Fruit fly (Drosophila melanogaster) whole organism, prepupa: ENCODE results near the gene IntS11.

Experiments
- Blimp-1 ChIP-seq: fragments of 200-800 bp; sonication (Bioruptor generic); optimal IDR thresholded peaks from 3 replicates; lab custom pipeline; 2017; ENCODE audit warnings: missing biosample characterization, missing genetic modification characterization, mild to moderate bottlenecking, moderate library complexity, missing genetic modification reagents
- CG10669 ChIP-seq: fragments of 200-800 bp; sonication (Bioruptor generic); optimal IDR thresholded peaks from 3 replicates; lab custom pipeline; 2018; ENCODE audit warnings: missing biosample characterization, mild to moderate bottlenecking, missing genetic modification characterization, moderate library complexity
- CG11294 ChIP-seq: fragments of 200-800 bp; sonication (Bioruptor generic); IDR thresholded peaks from 2 replicates; pipeline ENCODE4 v1.3.6; 2022; ENCODE audit warnings: missing biosample characterization, missing genetic modification characterization
- CG11762 ChIP-seq: fragments of 200-800 bp; sonication (Bioruptor generic); optimal IDR thresholded peaks from 3 replicates; lab custom pipeline; 2016; ENCODE audit warnings: missing biosample characterization, missing genetic modification characterization; ENCODE audit not compliant: insufficient read depth
- CG15336 ChIP-seq: fragments of 200-800 bp; sonication (Bioruptor generic); IDR thresholded peaks from 2 replicates; pipeline ENCODE4 v1.3.6; 2022; ENCODE audit warnings: missing biosample characterization, missing genetic modification characterization
- CG1621 ChIP-seq: fragments of 200-800 bp; sonication (Bioruptor generic); optimal IDR thresholded peaks from 3 replicates; lab custom pipeline; 2018; ENCODE audit warnings: missing biosample characterization, mild to moderate bottlenecking, missing genetic modification characterization
- CG16779 ChIP-seq: fragments of 200-800 bp; sonication (Bioruptor generic); optimal IDR thresholded peaks from 3 replicates; lab custom pipeline; 2017; ENCODE audit warnings: missing biosample characterization, mild to moderate bottlenecking, missing genetic modification characterization
- CG3032 ChIP-seq: fragments of 200-800 bp; optimal IDR thresholded peaks from 2 replicates; lab custom pipeline; 2019; ENCODE audit warnings: missing biosample characterization, mild to moderate bottlenecking, missing genetic modification characterization, moderate library complexity
- CG3919 ChIP-seq: fragments of 200-800 bp; sonication (Bioruptor generic); optimal IDR thresholded peaks from 3 replicates; lab custom pipeline; 2016; ENCODE audit warnings: missing biosample characterization, missing genetic modification characterization
- CG4318 ChIP-seq: fragments of 200-800 bp; sonication (Bioruptor generic); optimal IDR thresholded peaks from 3 replicates; lab custom pipeline; 2017; ENCODE audit warnings: missing biosample characterization, mild to moderate bottlenecking, missing genetic modification characterization
- CG6163 ChIP-seq: fragments of 200-800 bp; sonication (Bioruptor generic); IDR thresholded peaks from 3 replicates; pipeline ENCODE4 v1.3.6; 2022; ENCODE audit warnings: missing biosample characterization, missing genetic modification characterization
- CG6276 ChIP-seq: fragments of 200-800 bp; sonication (Bioruptor generic); optimal IDR thresholded peaks from 2 replicates; lab custom pipeline; 2017; ENCODE audit warnings: missing biosample characterization, mild to moderate bottlenecking, missing genetic modification characterization
- CG6792 ChIP-seq: fragments of 200-800 bp; sonication (Bioruptor generic); optimal IDR thresholded peaks from 3 replicates; lab custom pipeline; 2016; ENCODE audit warnings: missing biosample characterization, missing genetic modification characterization
- CG7368 ChIP-seq: fragments of 200-800 bp; sonication (Bioruptor generic); optimal IDR thresholded peaks from 3 replicates; lab custom pipeline; 2016; ENCODE audit warnings: missing biosample characterization, missing genetic modification characterization
- CG8119 ChIP-seq: fragments of 200-800 bp; sonication (Bioruptor generic); IDR thresholded peaks from 3 replicates; pipeline ENCODE4 v1.3.6; 2022; ENCODE audit warnings: missing biosample characterization, missing genetic modification characterization
- CG8319 ChIP-seq: fragments of 200-800 bp; sonication (Bioruptor generic); optimal IDR thresholded peaks from 3 replicates; lab custom pipeline; 2016; ENCODE audit warnings: missing biosample characterization, missing genetic modification characterization
- CG8632 ChIP-seq: fragments of 200-800 bp; sonication (Bioruptor generic); optimal IDR thresholded peaks from 3 replicates; lab custom pipeline; 2016; ENCODE audit warnings: missing biosample characterization, missing genetic modification characterization
- CG9139 ChIP-seq: fragments of 200-800 bp; sonication (Bioruptor generic); optimal IDR thresholded peaks from 3 replicates; lab custom pipeline; 2017; ENCODE audit warnings: missing biosample characterization, mild to moderate bottlenecking, missing genetic modification characterization
- Eip75B ChIP-seq: fragments of 200-800 bp; sonication (Bioruptor generic); optimal IDR thresholded peaks from 3 replicates; lab custom pipeline; 2016; ENCODE audit warnings: missing biosample characterization, missing genetic modification characterization
- Eip78C ChIP-seq: fragments of 200-800 bp; sonication (Bioruptor generic); peaks from one replicate; lab custom pipeline; 2016; ENCODE audit warnings: missing biosample characterization, missing genetic modification characterization
- Eip93F ChIP-seq: fragments of 200-800 bp; sonication (Bioruptor generic); optimal IDR thresholded peaks from 2 replicates; lab custom pipeline; 2016; ENCODE audit warnings: missing biosample characterization, mild to moderate bottlenecking, missing genetic modification characterization
- Ets96B ChIP-seq: fragments of 200-800 bp; optimal IDR thresholded peaks from 2 replicates; lab custom pipeline; 2019; ENCODE audit warnings: missing biosample characterization, mild to moderate bottlenecking, missing genetic modification characterization, moderate library complexity
- Gug ChIP-seq: fragments of 200-800 bp; sonication (Bioruptor generic); IDR thresholded peaks from 2 replicates; pipeline ENCODE4 v1.3.6; 2022; ENCODE audit warnings: missing biosample characterization, missing genetic modification characterization
- Hr38 ChIP-seq: sonication (Bioruptor generic); optimal IDR thresholded peaks from 2 replicates; lab custom pipeline; 2016; ENCODE audit warnings: missing biosample characterization, missing genetic modification characterization
- Hr39 ChIP-seq: fragments of 200-800 bp; sonication (Bioruptor generic); optimal IDR thresholded peaks from 2 replicates; lab custom pipeline; 2016; ENCODE audit warnings: missing biosample characterization, missing genetic modification characterization
- Hr4 ChIP-seq: fragments of 200-800 bp; sonication (Bioruptor generic); optimal IDR thresholded peaks from 3 replicates; lab custom pipeline; 2016; ENCODE audit warnings: missing biosample characterization, missing genetic modification characterization
- Met ChIP-seq: fragments of 200-800 bp; sonication (Bioruptor generic); optimal IDR thresholded peaks from 3 replicates; lab custom pipeline; 2016; ENCODE audit warnings: missing biosample characterization, missing genetic modification characterization
- OdsH ChIP-seq: fragments of 200-800 bp; sonication (Bioruptor generic); optimal IDR thresholded peaks from 3 replicates; lab custom pipeline; 2016; ENCODE audit warnings: missing biosample characterization, missing genetic modification characterization
- Smox ChIP-seq: fragments of 200-800 bp; sonication (Bioruptor generic); optimal IDR thresholded peaks from 3 replicates; lab custom pipeline; 2016; ENCODE audit warnings: missing biosample characterization, missing genetic modification characterization
- Sox102F ChIP-seq: fragments of 200-800 bp; sonication (Bioruptor generic); optimal IDR thresholded peaks from 2 replicates; lab custom pipeline; 2016; ENCODE audit warnings: missing biosample characterization, mild to moderate bottlenecking, missing genetic modification characterization
- Sox14 ChIP-seq: fragments of 200-800 bp; sonication (Bioruptor generic); optimal IDR thresholded peaks from 3 replicates; lab custom pipeline; 2016; ENCODE audit warnings: missing biosample characterization, missing genetic modification characterization
- achi ChIP-seq: fragments of 200-800 bp; sonication (Bioruptor generic); optimal IDR thresholded peaks from 3 replicates; lab custom pipeline; 2016; ENCODE audit warnings: missing biosample characterization, missing genetic modification characterization
- acj6 ChIP-seq: fragments of 200-800 bp; sonication (Bioruptor generic); optimal IDR thresholded peaks from 3 replicates; lab custom pipeline; 2016; ENCODE audit warnings: missing biosample characterization, missing genetic modification characterization
- cyc ChIP-seq: fragments of 200-800 bp; sonication (Bioruptor generic); optimal IDR thresholded peaks from 3 replicates; lab custom pipeline; 2016; ENCODE audit warnings: missing biosample characterization, missing genetic modification characterization
- dac ChIP-seq: fragments of 200-800 bp; sonication (Bioruptor generic); optimal IDR thresholded peaks from 2 replicates; lab custom pipeline; 2017; ENCODE audit warnings: missing biosample characterization, mild to moderate bottlenecking, missing genetic modification characterization
- dsx ChIP-seq: fragments of 200-800 bp; optimal IDR thresholded peaks from 3 replicates; lab custom pipeline; 2019; ENCODE audit warnings: missing biosample characterization, mild to moderate bottlenecking, missing genetic modification characterization, moderate library complexity; ENCODE audit not compliant: poor library complexity, severe bottlenecking
- eg ChIP-seq: fragments of 200-800 bp; sonication (Bioruptor generic); IDR thresholded peaks from 3 replicates; pipeline ENCODE4 v1.3.6; 2022; ENCODE audit warnings: missing biosample characterization, missing genetic modification characterization
- esn ChIP-seq: fragments of 200-800 bp; sonication (Bioruptor generic); optimal IDR thresholded peaks from 2 replicates; lab custom pipeline; 2016; ENCODE audit warnings: missing biosample characterization, mild to moderate bottlenecking, missing genetic modification characterization, moderate library complexity
- fd59A ChIP-seq: fragments of 200-800 bp; sonication (Bioruptor generic); optimal IDR thresholded peaks from 2 replicates; lab custom pipeline; 2017; ENCODE audit warnings: missing biosample characterization, mild to moderate bottlenecking, missing genetic modification characterization, missing genetic modification reagents
- fd85E ChIP-seq: fragments of 200-800 bp; sonication (Bioruptor generic); optimal IDR thresholded peaks from 3 replicates; lab custom pipeline; 2016; ENCODE audit warnings: missing biosample characterization, missing genetic modification characterization
- fkh ChIP-seq: fragments of 200-800 bp; sonication (Bioruptor generic); optimal IDR thresholded peaks from 3 replicates; lab custom pipeline; 2017; ENCODE audit warnings: missing biosample characterization, mild to moderate bottlenecking, missing genetic modification characterization, moderate library complexity
- lz ChIP-seq: fragments of 200-800 bp; sonication (Bioruptor generic); optimal IDR thresholded peaks from 3 replicates; lab custom pipeline; 2016; ENCODE audit warnings: missing biosample characterization, missing genetic modification characterization
- net ChIP-seq: fragments of 200-800 bp; sonication (Bioruptor generic); optimal IDR thresholded peaks from 3 replicates; lab custom pipeline; 2016; ENCODE audit warnings: missing biosample characterization, missing genetic modification characterization
- pdm3 ChIP-seq: fragments of 200-800 bp; sonication (Bioruptor generic); optimal IDR thresholded peaks from 3 replicates; lab custom pipeline; 2016; ENCODE audit warnings: missing biosample characterization, missing genetic modification characterization
- salr ChIP-seq, 2 experiments: fragments of 200-800 bp; sonication (Bioruptor generic); optimal IDR thresholded peaks; 3 replicates each; lab custom pipeline; 2016 to 2018; ENCODE audit warnings: missing biosample characterization in 2 of 2, missing genetic modification characterization in 2 of 2, mild to moderate bottlenecking in 1 of 2
- spab ChIP-seq: fragments of 200-800 bp; sonication (Bioruptor generic); optimal IDR thresholded peaks from 2 replicates; lab custom pipeline; 2017; ENCODE audit warnings: missing biosample characterization, mild to moderate bottlenecking, missing genetic modification characterization, missing genetic modification reagents
- svp ChIP-seq: fragments of 200-800 bp; sonication (Bioruptor generic); peaks from one replicate; lab custom pipeline; 2016; ENCODE audit warnings: missing biosample characterization, missing genetic modification characterization
- topi ChIP-seq: fragments of 200-800 bp; sonication (Bioruptor generic); optimal IDR thresholded peaks from 3 replicates; lab custom pipeline; 2016; ENCODE audit warnings: missing biosample characterization, missing genetic modification characterization
- vri ChIP-seq: fragments of 200-800 bp; sonication (Bioruptor generic); optimal IDR thresholded peaks from 3 replicates; lab custom pipeline; 2016; ENCODE audit warnings: missing biosample characterization, mild to moderate bottlenecking, missing genetic modification characterization

The IntS11 gene

DNA sequence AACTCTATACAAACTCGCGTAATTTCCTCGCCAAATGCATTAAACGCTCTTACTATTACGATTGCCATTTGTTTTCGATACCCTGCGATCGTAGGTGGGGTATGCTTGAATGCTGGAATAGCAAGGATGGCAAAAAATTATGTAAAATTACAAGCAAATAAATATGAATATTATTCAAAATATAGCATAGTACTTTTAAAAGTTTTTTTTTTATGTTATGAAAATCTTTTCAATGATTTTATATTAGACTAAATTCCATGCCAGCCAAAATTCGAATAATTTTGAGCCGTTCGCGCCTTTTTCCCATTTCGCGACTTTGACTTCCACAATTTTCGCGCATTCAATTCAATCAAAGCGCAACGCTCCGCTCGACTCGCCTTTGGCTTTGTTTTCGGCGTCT is 11.0 kb downstream of the IntS11 start (continued):
- TF ChIP-seq dac (GFP tag; lab: Kevin White, UChicago) (no peak), Hr4 (peak; percentile 12), net (GFP tag; lab: Kevin White, UChicago) (no peak), Blimp-1 (GFP tag; lab: Kevin White, UChicago) (no peak), fd85E (GFP tag; lab: Kevin White, UChicago) (no peak), cyc (GFP tag; lab: Kevin White, UChicago) (no peak), Hr38 (GFP tag; lab: Kevin White, UChicago) (no peak), Eip78C (GFP tag; lab: Kevin White, UChicago) (peak; percentile 24), Met (GFP tag; lab: Kevin White, UChicago) (no peak), CG6276 (GFP tag; lab: Kevin White, UChicago) (no peak), CG1621 (tag; lab: Kevin White, UChicago) (no peak), CG3919 (no peak), Eip93F (GFP tag; lab: Kevin White, UChicago) (no peak), CG6792 (GFP tag; lab: Kevin White, UChicago) (no peak), svp (GFP tag; lab: Kevin White, UChicago) (no peak), Sox14 (GFP tag; lab: Kevin White, UChicago) (no peak), eg (GFP tag; lab: Robert Waterston, UW) (peak; percentile 41; the same call in 1 of the 3 replicates), Smox (GFP tag; lab: Kevin White, UChicago) (no peak), esn (GFP tag; lab: Kevin White, UChicago) (no peak), CG8319 (no peak), CG8632 (GFP tag; lab: Kevin White, UChicago) (no peak)

dm6 chr3R:29757226-29757625 is 12.1 kb downstream of the IntS11 start:
- TF ChIP-seq CG11294: no peak; the same call in 1 of the 2 replicates
- TF ChIP-seq fkh (GFP tag; lab: Kevin White, UChicago): no peak
- no peak for TF ChIP-seq Eip93F (GFP tag; lab: Kevin White, UChicago)
- no peak for TF ChIP-seq CG8119 (GFP tag; lab: Robert Waterston, UW)
- no peak for TF ChIP-seq vri (GFP tag; lab: Kevin White, UChicago)
- TF ChIP-seq eg (GFP tag; lab: Robert Waterston, UW): no peak; the same call in 1 of the 3 replicates
- no peak for TF ChIP-seq pdm3
- TF ChIP-seq dsx (GFP tag; lab: Kevin White, UChicago): no peak
- TF ChIP-seq Eip75B (GFP tag; lab: Kevin White, UChicago): no peak
- peak; percentile 49 for TF ChIP-seq Sox14 (GFP tag; lab: Kevin White, UChicago)
- TF ChIP-seq achi (GFP tag; lab: Kevin White, UChicago): no peak
- TF ChIP-seq Hr39 (GFP tag; lab: Kevin White, UChicago): no peak
- TF ChIP-seq net (GFP tag; lab: Kevin White, UChicago): peak; percentile 14
- peak; percentile 72 for TF ChIP-seq CG9139 (GFP tag; lab: Kevin White, UChicago)
- no peak for TF ChIP-seq CG7368 (GFP tag; lab: Kevin White, UChicago)
- no peak for TF ChIP-seq dac (GFP tag; lab: Kevin White, UChicago)
- TF ChIP-seq fd85E (GFP tag; lab: Kevin White, UChicago): no peak
- TF ChIP-seq CG11762 (GFP tag; lab: Kevin White, UChicago): peak; percentile 19
- TF ChIP-seq salr (GFP tag; optimal IDR thresholded peaks at IDR 0.05; lab: Kevin White, UChicago): peak in 1 of 2 experiments; percentile 45
- no peak for TF ChIP-seq Ets96B
- TF ChIP-seq Met (GFP tag; lab: Kevin White, UChicago): no peak
- peak; percentile 39 for TF ChIP-seq spab (GFP tag; lab: Kevin White, UChicago)
- no peak for TF ChIP-seq Sox102F
- TF ChIP-seq lz (GFP tag; lab: Kevin White, UChicago): no peak
- peak; percentile 55; the same call in 2 of the 3 replicates for TF ChIP-seq CG6163 (GFP tag; lab: Robert Waterston, UW)
- no peak for TF ChIP-seq esn (GFP tag; lab: Kevin White, UChicago)
- TF ChIP-seq CG16779 (tag; lab: Kevin White, UChicago): peak; percentile 6
- TF ChIP-seq CG4318 (GFP tag; lab: Kevin White, UChicago): no peak
- peak; percentile 44 for TF ChIP-seq CG8632 (GFP tag; lab: Kevin White, UChicago)
- no peak for TF ChIP-seq CG3032 (tag; lab: Kevin White, UChicago)
- no peak for TF ChIP-seq CG15336 (GFP tag; lab: Robert Waterston, UW)
- peak; percentile 35 for TF ChIP-seq CG10669
- TF ChIP-seq cyc (GFP tag; lab: Kevin White, UChicago): no peak
- peak; percentile 59 for TF ChIP-seq Eip78C (GFP tag; lab: Kevin White, UChicago)
- TF ChIP-seq OdsH: no peak
- peak; percentile 25; the same call in 1 of the 2 replicates for TF ChIP-seq Gug (GFP tag; lab: Robert Waterston, UW)
- no peak for TF ChIP-seq topi (GFP tag; lab: Kevin White, UChicago)
- peak; percentile 10 for TF ChIP-seq fd59A (GFP tag; lab: Kevin White, UChicago)
- TF ChIP-seq acj6: no peak
- peak; percentile 56 for TF ChIP-seq CG1621 (tag; lab: Kevin White, UChicago)
